1 worm cellular context compared by ENCODE assay signal in genomic region chrIII:12369476-12369875, ce11.
TF ChIP-seq lines count a peak whose summit lies in the region.

No protein-coding gene starts in this region.

TF ChIP-seq in whole organism, L4 larva, 104 proteins besides CTCF, POLR2A, EP300 and RAD21 (continued from another document):
- TF ChIP-seq rbr-2 (tag; optimal IDR thresholded peaks at IDR 0.05; lab: Kevin White, UChicago): no peak
- no peak for TF ChIP-seq sdz-12 (GFP tag; optimal IDR thresholded peaks at IDR 0.05; lab: Kevin White, UChicago)
- no peak for TF ChIP-seq attf-4 (tag; optimal IDR thresholded peaks at IDR 0.05; lab: Kevin White, UChicago)
- no peak for TF ChIP-seq lin-13 (GFP tag; optimal IDR thresholded peaks at IDR 0.05; lab: Kevin White, UChicago)
- TF ChIP-seq nhr-111 (GFP tag; optimal IDR thresholded peaks at IDR 0.05; lab: Kevin White, UChicago): no peak
- TF ChIP-seq nhr-102 (tag; optimal IDR thresholded peaks at IDR 0.05; lab: Kevin White, UChicago): no peak
- TF ChIP-seq nhr-76 (tag; optimal IDR thresholded peaks at IDR 0.05; lab: Kevin White, UChicago): no peak
- TF ChIP-seq F26F4.8 (GFP tag; conservative IDR thresholded peaks at IDR 0.05; lab: Robert Waterston, UW): no peak
- TF ChIP-seq aha-1 (tag; lab: Kevin White, UChicago): peak; percentile 94
- no peak for TF ChIP-seq lin-1 (GFP tag; IDR thresholded peaks at IDR 0.05; lab: Robert Waterston, UW)
- no peak for TF ChIP-seq nhr-6 (tag; optimal IDR thresholded peaks at IDR 0.05; lab: Kevin White, UChicago)
- no peak for TF ChIP-seq hlh-11 (tag; optimal IDR thresholded peaks at IDR 0.05; lab: Kevin White, UChicago)
- no peak for TF ChIP-seq skn-1 (tag; optimal IDR thresholded peaks at IDR 0.05; lab: Kevin White, UChicago)
- peak; percentile 62; the same call in 1 of the 2 replicates for TF ChIP-seq hmg-1.1 (GFP tag; IDR thresholded peaks at IDR 0.05; lab: Robert Waterston, UW)
- peak in 1 of 2 experiments; percentile 9 for TF ChIP-seq mdl-1 (tag; optimal IDR thresholded peaks at IDR 0.05; lab: Kevin White, UChicago)
- no peak for TF ChIP-seq snpc-1.2 (GFP tag; IDR thresholded peaks at IDR 0.05; lab: Robert Waterston, UW)
- no peak for TF ChIP-seq lin-29 (GFP tag; IDR thresholded peaks at IDR 0.05; lab: Robert Waterston, UW)
- TF ChIP-seq jun-1 (tag; optimal IDR thresholded peaks at IDR 0.05; lab: Kevin White, UChicago): no peak
- no peak for TF ChIP-seq egl-43 (GFP tag; IDR thresholded peaks at IDR 0.05; lab: Robert Waterston, UW)
